Worm (Caenorhabditis elegans) whole organism, L4 larva: ENCODE measurements around the gene T24D5.6.

Source experiments
- F10B5.3 ChIP-seq: sonication (generic microtip); optimal IDR thresholded peaks from 2 replicates; lab custom pipeline; 2016; ENCODE audit warnings: mild to moderate bottlenecking, missing genetic modification characterization, missing compliant biosample characterization
- F44E2.7 ChIP-seq: fragments of 200-800 bp; sonication (Bioruptor generic); IDR thresholded peaks from 2 replicates; pipeline ENCODE4 v2.1.2; 2022; ENCODE audit warnings: missing genetic modification characterization, missing compliant biosample characterization
- F49E8.2 ChIP-seq: sonication (generic microtip); optimal IDR thresholded peaks from 2 replicates; lab custom pipeline; 2016; ENCODE audit warnings: missing compliant biosample characterization, mild to moderate bottlenecking, missing genetic modification characterization, borderline replicate concordance
- T20F7.1 ChIP-seq: fragments of 200-800 bp; sonication (Bioruptor generic); optimal IDR thresholded peaks from 2 replicates; lab custom pipeline; 2018; ENCODE audit warnings: mild to moderate bottlenecking, missing genetic modification characterization, missing compliant biosample characterization
- Y105C5A.15 ChIP-seq: fragments of 200-800 bp; sonication (Bioruptor generic); IDR thresholded peaks from 2 replicates; pipeline ENCODE4 v1.3.6; 2022; ENCODE audit warnings: missing genetic modification characterization, missing compliant biosample characterization
- ZK337.2 ChIP-seq: fragments of 200-800 bp; sonication (Bioruptor generic); IDR thresholded peaks from 2 replicates; pipeline ENCODE4 v1.3.6; 2022; ENCODE audit warnings: missing genetic modification reagents, missing genetic modification characterization, missing compliant biosample characterization
- ZK546.5 ChIP-seq, 2 experiments: sonication (generic microtip); optimal IDR thresholded peaks; 2 replicates each; lab custom pipeline; 2017; ENCODE audit warnings: missing biosample characterization in 2 of 2, missing genetic modification characterization in 2 of 2
- aha-1 ChIP-seq: fragments of 150-350 bp; peaks from one replicate; lab custom pipeline; 2014; ENCODE audit warnings: missing biosample characterization, missing genetic modification characterization
- ama-1 ChIP-seq: fragments of 150-350 bp; optimal IDR thresholded peaks from 2 replicates; lab custom pipeline; 2014; ENCODE audit warnings: inconsistent platforms, mixed read lengths
- arid-1 ChIP-seq: fragments of 200-800 bp; sonication (Bioruptor generic); conservative IDR thresholded peaks from 2 replicates; pipeline ENCODE4 v1.3.6; 2022; ENCODE audit warnings: missing genetic modification reagents, missing genetic modification characterization, missing compliant biosample characterization
- ceh-62 ChIP-seq: sonication (generic microtip); optimal IDR thresholded peaks from 2 replicates; lab custom pipeline; 2017; ENCODE audit warnings: missing biosample characterization, missing genetic modification characterization
- cey-2 ChIP-seq: sonication (generic microtip); optimal IDR thresholded peaks from 3 replicates; lab custom pipeline; 2017; ENCODE audit warnings: missing genetic modification characterization, mild to moderate bottlenecking, missing compliant biosample characterization, antibody characterized with exemption, borderline replicate concordance; ENCODE audit not compliant: insufficient read depth
- daf-12 ChIP-seq: fragments of 150-350 bp; optimal IDR thresholded peaks from 2 replicates; lab custom pipeline; 2014; ENCODE audit warnings: missing biosample characterization, missing genetic modification reagents, missing genetic modification characterization
- daf-16 ChIP-seq, 3 experiments: sonication (generic microtip); optimal IDR thresholded peaks; 2 replicates each; lab custom pipeline; 2016 to 2017; ENCODE audit warnings: missing genetic modification characterization in 3 of 3, missing genetic modification reagents in 3 of 3, mild to moderate bottlenecking in 2 of 3, missing compliant biosample characterization in 2 of 3, missing biosample characterization in 1 of 3, moderate library complexity in 1 of 3
- dmd-6 ChIP-seq: fragments of 200-800 bp; sonication (Bioruptor generic); IDR thresholded peaks from 2 replicates; pipeline ENCODE4 v1.3.6; 2022; ENCODE audit warnings: missing genetic modification reagents, missing genetic modification characterization, missing compliant biosample characterization
- duxl-1 ChIP-seq: sonication (generic microtip); optimal IDR thresholded peaks from 2 replicates; lab custom pipeline; 2016; ENCODE audit warnings: mild to moderate bottlenecking, missing genetic modification characterization, moderate library complexity, missing compliant biosample characterization; ENCODE audit not compliant: poor library complexity
- dve-1 ChIP-seq: sonication (generic microtip); optimal IDR thresholded peaks from 2 replicates; lab custom pipeline; 2017; ENCODE audit warnings: antibody characterized with exemption, mild to moderate bottlenecking, missing genetic modification characterization, missing compliant biosample characterization; ENCODE audit not compliant: insufficient read depth
- egl-43 ChIP-seq: fragments of 200-800 bp; sonication (Bioruptor generic); IDR thresholded peaks from 2 replicates; pipeline ENCODE4 v1.3.6; 2022; ENCODE audit warnings: missing genetic modification reagents, missing genetic modification characterization, missing compliant biosample characterization
- fkh-10 ChIP-seq: fragments of 150-350 bp; optimal IDR thresholded peaks from 2 replicates; lab custom pipeline; 2014; ENCODE audit warnings: missing biosample characterization, missing genetic modification reagents, missing genetic modification characterization
- hif-1 ChIP-seq, 2 experiments: sonication (generic microtip); optimal IDR thresholded peaks; 2 replicates each; lab custom pipeline; 2016 to 2017; ENCODE audit warnings: missing compliant biosample characterization in 2 of 2, missing genetic modification characterization in 2 of 2, missing genetic modification reagents in 2 of 2, missing genotype in 2 of 2, mild to moderate bottlenecking in 1 of 2
- hmg-1.1 ChIP-seq: fragments of 200-800 bp; sonication (Bioruptor generic); IDR thresholded peaks from 2 replicates; pipeline ENCODE4 v1.3.6; 2022; ENCODE audit warnings: missing genetic modification reagents, missing genetic modification characterization, missing compliant biosample characterization
- lin-15B ChIP-seq: fragments of 150-350 bp; sonication (generic microtip); optimal IDR thresholded peaks from 3 replicates; lab custom pipeline; 2014; ENCODE audit warnings: missing biosample characterization, missing genetic modification characterization
- mdt-29 ChIP-seq: fragments of 200-800 bp; sonication (Bioruptor generic); IDR thresholded peaks from 2 replicates; pipeline ENCODE4 v1.3.6; 2022; ENCODE audit warnings: missing genetic modification reagents, missing genetic modification characterization, missing compliant biosample characterization
- mep-1 ChIP-seq: fragments of 150-350 bp; sonication (generic microtip); optimal IDR thresholded peaks from 3 replicates; lab custom pipeline; 2014; ENCODE audit warnings: missing biosample characterization, missing genetic modification characterization
- nhr-10 ChIP-seq: fragments of 150-350 bp; optimal IDR thresholded peaks from 2 replicates; lab custom pipeline; 2014; ENCODE audit warnings: missing biosample characterization, missing genetic modification characterization
- nhr-102 ChIP-seq: sonication (generic microtip); optimal IDR thresholded peaks from 2 replicates; lab custom pipeline; 2016; ENCODE audit warnings: mild to moderate bottlenecking, missing genetic modification characterization, moderate library complexity, missing compliant biosample characterization
- nhr-237 ChIP-seq: sonication (generic microtip); optimal IDR thresholded peaks from 2 replicates; lab custom pipeline; 2017; ENCODE audit warnings: missing biosample characterization, missing genetic modification characterization
- nhr-28 ChIP-seq: fragments of 150-350 bp; optimal IDR thresholded peaks from 2 replicates; lab custom pipeline; 2014; ENCODE audit warnings: missing biosample characterization, missing genetic modification characterization
- nhr-42 ChIP-seq: fragments of 200-800 bp; sonication (Bioruptor generic); IDR thresholded peaks from 2 replicates; pipeline ENCODE4 v1.3.6; 2022; ENCODE audit warnings: missing genetic modification characterization, missing compliant biosample characterization
- php-3 ChIP-seq: fragments of 200-800 bp; sonication (Bioruptor generic); IDR thresholded peaks from 2 replicates; pipeline ENCODE4 v1.3.6; 2022; ENCODE audit warnings: missing genetic modification reagents, missing genetic modification characterization, missing compliant biosample characterization
- pqm-1 ChIP-seq: sonication (generic microtip); optimal IDR thresholded peaks from 2 replicates; lab custom pipeline; 2017; ENCODE audit warnings: missing biosample characterization, missing genetic modification characterization
- sdz-12 ChIP-seq: fragments of 200-800 bp; sonication (Bioruptor generic); optimal IDR thresholded peaks from 2 replicates; lab custom pipeline; 2018; ENCODE audit warnings: mild to moderate bottlenecking, missing genetic modification characterization, missing compliant biosample characterization
- tag-97 ChIP-seq: fragments of 200-800 bp; sonication (Bioruptor generic); IDR thresholded peaks from 2 replicates; pipeline ENCODE4 v1.3.6; 2022; ENCODE audit warnings: missing genetic modification characterization, missing compliant biosample characterization
- vab-7 ChIP-seq: fragments of 200-800 bp; sonication (Bioruptor generic); IDR thresholded peaks from 2 replicates; pipeline ENCODE4 v1.3.6; 2022; ENCODE audit warnings: missing genetic modification reagents, missing genetic modification characterization, missing compliant biosample characterization
- ztf-7 ChIP-seq: fragments of 150-350 bp; optimal IDR thresholded peaks from 2 replicates; lab custom pipeline; 2014; ENCODE audit warnings: missing biosample characterization, missing genetic modification characterization

Gene T24D5.6

DNA sequence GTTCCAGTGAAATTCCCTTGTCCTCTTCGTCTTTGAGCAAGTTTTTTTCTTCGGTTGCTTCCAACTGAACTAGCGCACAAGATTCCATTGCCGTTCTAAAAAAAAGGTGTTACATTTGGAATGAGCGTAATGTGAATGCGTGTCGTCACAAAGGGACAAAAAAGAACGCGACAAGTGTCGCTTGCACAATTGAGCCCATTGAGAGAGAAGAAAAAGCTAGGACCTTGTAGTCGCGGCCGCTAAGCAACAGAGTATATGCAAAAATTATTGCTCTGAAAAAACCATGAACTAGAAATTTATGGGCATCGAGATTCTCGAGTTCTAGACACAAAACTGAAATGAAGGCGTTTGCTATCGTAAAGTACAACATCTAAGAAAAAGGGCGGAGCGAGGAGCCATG lies 17.1 kb upstream of the T24D5.6 start, which contains the start of gene T24D5.2:
Gene T24D5.2 (minus strand): TSS at position 101 of the 400 bp plus-strand sequence.
- TF ChIP-seq nhr-237 (tag; lab: Kevin White, UChicago) (no peak), lin-15B (tag; lab: Kevin White, UChicago) (no peak), ztf-7 (tag; lab: Kevin White, UChicago) (no peak), F10B5.3 (tag; lab: Kevin White, UChicago) (no peak), ama-1 (lab: Kevin White, UChicago) (no peak), aha-1 (tag; lab: Kevin White, UChicago) (peak; percentile 26), cey-2 (tag; lab: Kevin White, UChicago) (no peak)

DNA sequence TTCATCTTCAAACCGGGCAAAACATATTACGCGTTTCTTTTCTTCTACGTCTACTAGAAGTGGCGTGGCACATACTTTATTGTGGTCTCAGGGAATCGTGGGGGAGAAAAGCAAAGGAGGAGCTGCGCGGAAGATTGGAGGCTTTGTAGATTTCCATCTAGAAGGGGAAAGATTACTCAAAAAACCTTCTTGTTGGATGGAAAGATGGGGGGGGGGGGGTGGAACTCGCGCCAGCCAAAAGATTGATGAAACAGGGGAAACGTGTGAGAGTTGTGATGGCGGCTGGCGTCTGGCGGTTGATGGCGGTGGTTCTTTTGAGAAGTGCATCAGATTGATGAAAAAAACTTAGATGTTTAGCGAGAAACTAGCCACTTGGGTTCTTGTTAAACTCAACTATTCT lies 13.9 kb upstream of the T24D5.6 start:
- TF ChIP-seq arid-1 (GFP tag; lab: Robert Waterston, UW) = no peak
- TF ChIP-seq hmg-1.1 (GFP tag; lab: Robert Waterston, UW) = 0 out of 2 replicates have a peak, but pooled peaks have one; percentile 9
- TF ChIP-seq mep-1 (tag; lab: Kevin White, UChicago) = no peak
- peak; percentile 5 for TF ChIP-seq fkh-10 (GFP tag; lab: Kevin White, UChicago)

DNA sequence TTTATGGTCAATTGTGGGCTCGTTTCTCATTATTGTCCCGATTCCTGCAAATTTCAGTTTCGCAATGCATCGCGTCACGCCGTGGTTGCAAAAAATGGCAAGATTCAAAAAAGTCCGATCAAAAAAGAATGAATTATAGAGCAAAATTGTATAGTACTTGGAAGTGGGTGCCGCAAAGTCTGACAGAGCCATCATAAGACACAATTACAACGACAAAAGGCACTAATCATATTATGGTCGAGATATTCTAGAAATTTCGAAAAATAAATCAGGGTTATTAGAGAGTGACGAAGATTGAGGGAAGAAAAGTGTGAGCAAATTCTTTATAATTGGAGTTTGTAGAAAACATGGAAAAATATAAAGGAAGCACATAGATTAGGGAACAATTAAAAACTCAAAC lies 8.2 kb upstream of the T24D5.6 start:
- TF ChIP-seq ZK337.2 (GFP tag; lab: Robert Waterston, UW) = no peak
- no peak for TF ChIP-seq ceh-62 (tag; lab: Kevin White, UChicago)
- TF ChIP-seq duxl-1 (tag; lab: Kevin White, UChicago) = no peak
- no peak for TF ChIP-seq daf-12
- TF ChIP-seq aha-1 (tag; lab: Kevin White, UChicago) = peak; percentile 11
- TF ChIP-seq F44E2.7 (GFP tag; lab: Robert Waterston, UW) = no peak

DNA sequence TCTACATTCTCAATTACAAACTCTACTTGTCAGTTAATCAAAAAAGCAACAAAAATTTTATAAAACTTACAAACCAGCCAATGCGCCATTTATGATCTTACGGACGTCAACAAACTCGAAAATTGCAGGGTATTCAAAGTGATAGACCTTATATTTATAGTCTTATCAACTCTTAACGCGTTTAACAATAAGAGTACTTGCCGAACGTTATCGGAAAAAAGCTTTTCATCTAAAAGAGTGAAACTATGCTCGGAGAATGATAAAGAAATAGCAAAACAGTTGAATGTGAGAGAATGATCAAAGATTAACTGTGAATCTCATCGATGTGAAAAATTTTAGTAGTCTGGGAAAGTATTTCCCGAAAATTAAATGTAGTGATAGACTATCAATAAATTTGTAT lies 7.5 kb upstream of the T24D5.6 start:
- TF ChIP-seq F10B5.3 (tag; lab: Kevin White, UChicago) (no peak), tag-97 (GFP tag; lab: Robert Waterston, UW) (no peak), dmd-6 (GFP tag; lab: Robert Waterston, UW) (peak; percentile 61; the same call in 1 of the 2 replicates), T20F7.1 (GFP tag; lab: Kevin White, UChicago) (no peak), dve-1 (tag; lab: Kevin White, UChicago) (peak; percentile 41), php-3 (GFP tag; lab: Robert Waterston, UW) (0 out of 2 replicates have a peak, but pooled peaks have one; percentile 29), mdt-29 (GFP tag; lab: Robert Waterston, UW) (no peak), pqm-1 (tag; lab: Kevin White, UChicago) (peak; percentile 68), nhr-10 (tag; lab: Kevin White, UChicago) (no peak), nhr-28 (tag; lab: Kevin White, UChicago) (peak; percentile 35), cey-2 (tag; lab: Kevin White, UChicago) (no peak), F44E2.7 (GFP tag; lab: Robert Waterston, UW) (no peak), daf-16 (GFP tag; optimal IDR thresholded peaks at IDR 0.05; lab: Kevin White, UChicago) (no peak), daf-16 (tag; optimal IDR thresholded peaks at IDR 0.05; lab: Kevin White, UChicago) (peak; percentile 92), ZK546.5 (tag; optimal IDR thresholded peaks at IDR 0.05; lab: Kevin White, UChicago) (no peak), vab-7 (GFP tag; lab: Robert Waterston, UW) (no peak), nhr-42 (GFP tag; lab: Robert Waterston, UW) (no peak), Y105C5A.15 (GFP tag; lab: Robert Waterston, UW) (no peak), F49E8.2 (tag; lab: Kevin White, UChicago) (no peak), nhr-102 (tag; lab: Kevin White, UChicago) (no peak), aha-1 (tag; lab: Kevin White, UChicago) (no peak), egl-43 (GFP tag; lab: Robert Waterston, UW) (no peak), hif-1 (tag; optimal IDR thresholded peaks at IDR 0.05; lab: Kevin White, UChicago) (no peak), sdz-12 (GFP tag; lab: Kevin White, UChicago) (no peak)
- TF ChIP-seq, all 104 proteins: peak for 6
